Fruit fly (Drosophila melanogaster) whole organism, embryonic: ENCODE data around the gene CG12818.

Source experiments
- CG10321 ChIP-seq: fragments of 200-800 bp; sonication (Bioruptor generic); IDR thresholded peaks from 2 replicates; pipeline ENCODE4 v1.3.6; 2022; ENCODE audit warnings: missing biosample characterization, missing genetic modification characterization
- CG10959 ChIP-seq: fragments of 200-800 bp; sonication (Bioruptor generic); IDR thresholded peaks from 2 replicates; pipeline ENCODE4 v1.3.6; 2022; ENCODE audit warnings: missing biosample characterization, missing genetic modification characterization
- CG1529 ChIP-seq: fragments of 200-800 bp; sonication (Bioruptor generic); optimal IDR thresholded peaks from 3 replicates; lab custom pipeline; 2018; ENCODE audit warnings: missing biosample characterization, missing genetic modification characterization
- CG17328 ChIP-seq: fragments of 200-800 bp; sonication (Bioruptor generic); IDR thresholded peaks from 2 replicates; pipeline ENCODE4 v1.3.6; 2022; ENCODE audit warnings: missing biosample characterization, missing genetic modification characterization
- CG17359 ChIP-seq: fragments of 200-800 bp; sonication (Bioruptor generic); optimal IDR thresholded peaks from 3 replicates; lab custom pipeline; 2018; ENCODE audit warnings: missing biosample characterization, mild to moderate bottlenecking, missing genetic modification characterization, moderate library complexity
- CG18262 ChIP-seq: fragments of 200-800 bp; optimal IDR thresholded peaks from 3 replicates; lab custom pipeline; 2019; ENCODE audit warnings: missing biosample characterization, mild to moderate bottlenecking, missing genetic modification characterization, moderate library complexity
- CG18764 ChIP-seq: fragments of 200-800 bp; sonication (Bioruptor generic); optimal IDR thresholded peaks from 3 replicates; lab custom pipeline; 2016; ENCODE audit warnings: missing biosample characterization, missing genetic modification characterization
- CG32767 ChIP-seq: fragments of 200-800 bp; sonication (Bioruptor generic); IDR thresholded peaks from 2 replicates; pipeline ENCODE4 v1.3.6; 2022; ENCODE audit warnings: missing biosample characterization, missing genetic modification characterization
- CG33557 ChIP-seq: fragments of 200-800 bp; sonication (Bioruptor generic); optimal IDR thresholded peaks from 2 replicates; lab custom pipeline; 2019; ENCODE audit warnings: missing biosample characterization, mild to moderate bottlenecking, missing genetic modification characterization, moderate library complexity
- CG3838 ChIP-seq: fragments of 200-800 bp; sonication (Bioruptor generic); optimal IDR thresholded peaks from 3 replicates; lab custom pipeline; 2016; ENCODE audit warnings: missing biosample characterization, missing genetic modification characterization
- CG4820 ChIP-seq: fragments of 200-800 bp; sonication (Bioruptor generic); optimal IDR thresholded peaks from 3 replicates; lab custom pipeline; 2016; ENCODE audit warnings: missing biosample characterization, missing genetic modification characterization
- CG5180 ChIP-seq: fragments of 200-800 bp; sonication (Bioruptor generic); optimal IDR thresholded peaks from 3 replicates; lab custom pipeline; 2017; ENCODE audit warnings: missing biosample characterization, missing genetic modification characterization, mild to moderate bottlenecking, moderate library complexity, missing genetic modification reagents
- CG6254 ChIP-seq: fragments of 200-800 bp; sonication (Bioruptor generic); optimal IDR thresholded peaks from 3 replicates; lab custom pipeline; 2017; ENCODE audit warnings: mild to moderate bottlenecking, missing biosample characterization, missing genetic modification reagents, missing genetic modification characterization
- CG6813 ChIP-seq: fragments of 200-800 bp; sonication (Bioruptor generic); optimal IDR thresholded peaks from 2 replicates; lab custom pipeline; 2017; ENCODE audit warnings: missing biosample characterization, missing genetic modification characterization, mild to moderate bottlenecking, moderate library complexity, missing genetic modification reagents
- CG7271 ChIP-seq: fragments of 200-800 bp; sonication (Bioruptor generic); optimal IDR thresholded peaks from 2 replicates; lab custom pipeline; 2018; ENCODE audit warnings: missing biosample characterization, mild to moderate bottlenecking, missing genetic modification characterization, moderate library complexity
- CG8359 ChIP-seq: fragments of 200-800 bp; sonication (Bioruptor generic); optimal IDR thresholded peaks from 2 replicates; lab custom pipeline; 2017; ENCODE audit warnings: missing biosample characterization, mild to moderate bottlenecking, missing genetic modification characterization, borderline replicate concordance
- CG9727 ChIP-seq: fragments of 200-800 bp; sonication (Bioruptor generic); optimal IDR thresholded peaks from 3 replicates; lab custom pipeline; 2017; ENCODE audit warnings: missing biosample characterization, mild to moderate bottlenecking, missing genetic modification characterization
- Chrac-16 ChIP-seq: fragments of 200-800 bp; sonication (Bioruptor generic); optimal IDR thresholded peaks from 3 replicates; lab custom pipeline; 2016; ENCODE audit warnings: missing biosample characterization, missing genetic modification characterization
- CkIIα-i1 ChIP-seq: fragments of 200-800 bp; sonication (Bioruptor generic); IDR thresholded peaks from 2 replicates; pipeline ENCODE4 v1.3.6; 2022; ENCODE audit warnings: missing biosample characterization, missing genetic modification characterization
- D ChIP-seq, 2 experiments: fragments of 200-800 bp in 1 of 2; fragments of >200 bp in 1 of 2; sonication (Bioruptor generic) in 1 of 2; optimal IDR thresholded peaks; 2 replicates in 1 of 2; 3 replicates in 1 of 2; lab custom pipeline; 2017; ENCODE audit warnings: mild to moderate bottlenecking in 1 of 2, missing biosample characterization in 1 of 2, missing genetic modification characterization in 1 of 2, missing genetic modification reagents in 1 of 2
- Deaf1 ChIP-seq: fragments of 200-800 bp; optimal IDR thresholded peaks from 3 replicates; lab custom pipeline; 2019; ENCODE audit warnings: missing biosample characterization, mild to moderate bottlenecking, missing genetic modification characterization, moderate library complexity
- Dip2 ChIP-seq: fragments of 200-800 bp; sonication (Bioruptor generic); IDR thresholded peaks from 2 replicates; pipeline ENCODE4 v1.3.6; 2022; ENCODE audit warnings: missing biosample characterization, missing genetic modification characterization
- E2f1 ChIP-seq: fragments of 200-800 bp; sonication (Bioruptor generic); IDR thresholded peaks from 2 replicates; pipeline ENCODE4 v1.3.6; 2022; ENCODE audit warnings: missing biosample characterization, missing genetic modification characterization
- Ets65A ChIP-seq: fragments of 200-800 bp; sonication (Bioruptor generic); peaks from one replicate; lab custom pipeline; 2016; ENCODE audit warnings: missing biosample characterization, missing genetic modification characterization
- Fer1 ChIP-seq: fragments of 200-800 bp; sonication (Bioruptor generic); optimal IDR thresholded peaks from 2 replicates; lab custom pipeline; 2017; ENCODE audit warnings: missing biosample characterization, mild to moderate bottlenecking, missing genetic modification characterization
- Nf-YC ChIP-seq: fragments of 200-800 bp; optimal IDR thresholded peaks from 3 replicates; lab custom pipeline; 2019; ENCODE audit warnings: missing biosample characterization, mild to moderate bottlenecking, missing genetic modification characterization, moderate library complexity
- al ChIP-seq: fragments of 200-800 bp; sonication (Bioruptor generic); IDR thresholded peaks from 2 replicates; pipeline ENCODE4 v1.3.6; 2022; ENCODE audit warnings: missing biosample characterization, missing genetic modification characterization
- br ChIP-seq: fragments of >200 bp; optimal IDR thresholded peaks from 2 replicates; lab custom pipeline; 2017
- ci ChIP-seq: fragments of 200-800 bp; sonication (Bioruptor generic); IDR thresholded peaks from 3 replicates; pipeline ENCODE4 v1.3.6; 2022; ENCODE audit warnings: missing biosample characterization, missing genetic modification characterization
- crol ChIP-seq: fragments of 200-800 bp; sonication (Bioruptor generic); IDR thresholded peaks from 2 replicates; pipeline ENCODE4 v1.3.6; 2022; ENCODE audit warnings: missing biosample characterization, missing genetic modification characterization
- dmrt11E ChIP-seq: fragments of 200-800 bp; sonication (Bioruptor generic); optimal IDR thresholded peaks from 3 replicates; lab custom pipeline; 2018; ENCODE audit warnings: missing biosample characterization, mild to moderate bottlenecking, missing genetic modification characterization, moderate library complexity
- ewg ChIP-seq: fragments of 200-800 bp; sonication (Bioruptor generic); optimal IDR thresholded peaks from 3 replicates; lab custom pipeline; 2017; ENCODE audit warnings: mild to moderate bottlenecking, missing biosample characterization, missing genetic modification reagents, missing genetic modification characterization
- gsb-n ChIP-seq: fragments of 200-800 bp; sonication (Bioruptor generic); optimal IDR thresholded peaks from 3 replicates; lab custom pipeline; 2018; ENCODE audit warnings: missing biosample characterization, mild to moderate bottlenecking, missing genetic modification characterization
- jigr1 ChIP-seq: fragments of 200-800 bp; sonication (Bioruptor generic); IDR thresholded peaks from 3 replicates; pipeline ENCODE4 v1.3.6; 2022; ENCODE audit warnings: missing biosample characterization, missing genetic modification characterization
- knrl ChIP-seq: fragments of 200-800 bp; sonication (Bioruptor generic); IDR thresholded peaks from 3 replicates; pipeline ENCODE4 v1.3.6; 2022; ENCODE audit warnings: missing biosample characterization, missing genetic modification characterization; ENCODE audit not compliant: partially characterized antibody
- lola ChIP-seq, 3 experiments: fragments of >200 bp in 2 of 3; fragments of 200-800 bp in 1 of 3; sonication (Bioruptor generic) in 1 of 3; optimal IDR thresholded peaks; 2 replicates each; lab custom pipeline; 2017 to 2019; ENCODE audit warnings: missing biosample characterization in 3 of 3, missing genetic modification characterization in 3 of 3, mild to moderate bottlenecking in 1 of 3, moderate library complexity in 1 of 3
- nerfin-1 ChIP-seq: fragments of 200-800 bp; sonication (Bioruptor generic); optimal IDR thresholded peaks from 3 replicates; lab custom pipeline; 2019; ENCODE audit warnings: missing biosample characterization, mild to moderate bottlenecking, missing genetic modification characterization, moderate library complexity
- oc ChIP-seq: fragments of 200-800 bp; sonication (Bioruptor generic); optimal IDR thresholded peaks from 2 replicates; lab custom pipeline; 2018; ENCODE audit warnings: missing biosample characterization, mild to moderate bottlenecking, missing genetic modification characterization, moderate library complexity
- otp ChIP-seq: fragments of 200-800 bp; sonication (Bioruptor generic); IDR thresholded peaks from 3 replicates; pipeline ENCODE4, ENCODE4 v1.3.6; 2022; ENCODE audit warnings: missing biosample characterization, missing genetic modification characterization
- phol ChIP-seq: fragments of 200-800 bp; sonication (Bioruptor generic); optimal IDR thresholded peaks from 3 replicates; lab custom pipeline; 2018; ENCODE audit warnings: missing biosample characterization, mild to moderate bottlenecking, missing genetic modification characterization, moderate library complexity
- prd ChIP-seq, 3 experiments: fragments of >200 bp in 2 of 3; fragments of 200-800 bp in 1 of 3; sonication (Bioruptor generic) in 1 of 3; optimal IDR thresholded peaks in 2 of 3; IDR thresholded peaks in 1 of 3; 2 replicates in 2 of 3; 3 replicates in 1 of 3; pipeline versions ENCODE4 v1.3.6 to Lab custom; 2017 to 2022; ENCODE audit warnings: missing biosample characterization in 1 of 3, missing genetic modification characterization in 1 of 3
- sens ChIP-seq: fragments of 200-800 bp; sonication (Bioruptor generic); peaks from one replicate; lab custom pipeline; 2016; ENCODE audit warnings: missing biosample characterization, missing genetic modification characterization
- sens-2 ChIP-seq: fragments of 200-800 bp; sonication (Bioruptor generic); IDR thresholded peaks from 2 replicates; pipeline ENCODE4 v1.3.6; 2022; ENCODE audit warnings: missing biosample characterization, missing genetic modification characterization
- sr ChIP-seq: fragments of 200-800 bp; sonication (Bioruptor generic); IDR thresholded peaks from 3 replicates; pipeline ENCODE4 v1.3.6; 2022; ENCODE audit warnings: missing biosample characterization, missing genetic modification characterization
- trem ChIP-seq: fragments of 200-800 bp; optimal IDR thresholded peaks from 3 replicates; lab custom pipeline; 2019; ENCODE audit warnings: missing biosample characterization, mild to moderate bottlenecking, missing genetic modification characterization, moderate library complexity
- vvl ChIP-seq: fragments of 200-800 bp; sonication (Bioruptor generic); IDR thresholded peaks from 2 replicates; pipeline ENCODE4 v1.3.6; 2022; ENCODE audit warnings: missing biosample characterization, missing genetic modification characterization
- zfh1 ChIP-seq: fragments of 200-800 bp; sonication (Bioruptor generic); IDR thresholded peaks from 3 replicates; pipeline ENCODE4 v1.3.6; 2022; ENCODE audit warnings: missing biosample characterization, missing genetic modification characterization

Gene CG12818

dm6 chr3R:10368251-10368650, 36.9 kb downstream of the CG12818 start (continued):
- TF ChIP-seq sens-2 (GFP tag; lab: Robert Waterston, UW) (no peak), ewg (GFP tag; lab: Kevin White, UChicago) (peak; percentile 49), Fer1 (GFP tag; lab: Kevin White, UChicago) (no peak), CG10321 (GFP tag; lab: Robert Waterston, UW) (peak; percentile 95), CG32767 (no peak), CG17359 (tag; lab: Kevin White, UChicago) (no peak), prd (optimal IDR thresholded peaks at IDR 0.05; lab: Kevin White, UChicago) (no peak), prd (GFP tag; IDR thresholded peaks at IDR 0.05; lab: Robert Waterston, UW) (0 out of 3 replicates have a peak, but pooled peaks have one; percentile 3), Nf-YC (tag; lab: Kevin White, UChicago) (peak; percentile 99), Deaf1 (tag; lab: Kevin White, UChicago) (peak; percentile 72), al (no peak), CG5180 (GFP tag; lab: Kevin White, UChicago) (no peak), crol (peak; percentile 47)

- TF ChIP-seq br (lab: Kevin White, UChicago) (no peak), CkIIα-i1 (GFP tag; lab: Robert Waterston, UW) (no peak), Chrac-16 (GFP tag; lab: Kevin White, UChicago) (no peak), jigr1 (no peak), CG1529 (no peak), ci (GFP tag; lab: Robert Waterston, UW) (no peak), CG10959 (0 out of 2 replicates have a peak, but pooled peaks have one; percentile 34)
- TF ChIP-seq, all 482 proteins: peak for 1
These were observed 38.4 kb downstream of the CG12818 start for dm6 chr3R:10369799-10370198.

DNA sequence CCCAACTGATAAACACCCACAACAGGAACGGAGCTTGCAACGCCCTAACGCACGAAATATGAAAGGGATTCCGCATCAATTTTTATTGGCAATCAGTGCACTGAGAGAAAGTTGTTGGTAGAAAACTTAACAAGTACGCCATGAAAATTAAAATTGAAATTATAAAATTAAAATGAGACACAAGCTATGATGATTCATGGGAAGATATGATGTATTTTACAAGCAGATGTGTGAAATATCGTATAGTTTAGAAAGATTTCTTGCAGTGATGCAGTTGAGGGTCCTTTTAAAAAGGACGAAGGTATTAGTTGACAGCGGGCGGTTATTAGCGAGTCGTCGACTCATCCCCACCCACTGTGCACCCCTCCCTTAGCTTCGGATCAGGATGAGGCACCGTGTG, 39.1 kb downstream of the CG12818 start:
- no peak for TF ChIP-seq knrl (GFP tag; lab: Robert Waterston, UW)
- no peak for TF ChIP-seq D (optimal IDR thresholded peaks at IDR 0.05; lab: Kevin White, UChicago)
- peak; percentile 20 for TF ChIP-seq D (GFP tag; optimal IDR thresholded peaks at IDR 0.05; lab: Kevin White, UChicago)
- 0 out of 3 replicates have a peak, but pooled peaks have one; percentile 15 for TF ChIP-seq otp
- TF ChIP-seq sens, result peak; percentile 70
- TF ChIP-seq CG6254 (GFP tag; lab: Kevin White, UChicago), result peak; percentile 40
- TF ChIP-seq dmrt11E (tag; lab: Kevin White, UChicago), result peak; percentile 69
- peak; percentile 35; the same call in 1 of the 2 replicates for TF ChIP-seq E2f1
- peak; percentile 40 for TF ChIP-seq gsb-n (tag; lab: Kevin White, UChicago)
- TF ChIP-seq CG10959, result peak; percentile 27; the same call in 1 of the 2 replicates
- no peak for TF ChIP-seq CG18764 (GFP tag; lab: Kevin White, UChicago)
- TF ChIP-seq Dip2 (GFP tag; lab: Robert Waterston, UW), result no peak
- TF ChIP-seq CG6813 (GFP tag; lab: Kevin White, UChicago), result peak; percentile 15
- TF ChIP-seq trem (tag; lab: Kevin White, UChicago), result no peak
- no peak for TF ChIP-seq sr
- 0 out of 2 replicates have a peak, but pooled peaks have one; percentile 26 for TF ChIP-seq vvl
- peak; percentile 24 for TF ChIP-seq CG4820
- TF ChIP-seq CG9727 (GFP tag; lab: Kevin White, UChicago), result peak; percentile 33
- peak; percentile 61 for TF ChIP-seq nerfin-1
- peak; percentile 14 for TF ChIP-seq CG7271
- TF ChIP-seq CG33557, result peak; percentile 30
- TF ChIP-seq CG3838 (GFP tag; lab: Kevin White, UChicago), result no peak
- peak; percentile 52 for TF ChIP-seq phol (tag; lab: Kevin White, UChicago)
- peak; percentile 52 for TF ChIP-seq oc (tag; lab: Kevin White, UChicago)
- peak; percentile 92 for TF ChIP-seq Ets65A (GFP tag; lab: Kevin White, UChicago)
- peak in 1 of 3 experiments; percentile 68 for TF ChIP-seq lola (GFP tag; optimal IDR thresholded peaks at IDR 0.05; lab: Kevin White, UChicago)
- TF ChIP-seq zfh1, result peak; percentile 40; the same call in 1 of the 3 replicates
- TF ChIP-seq CG8359 (GFP tag; lab: Kevin White, UChicago), result no peak
- 0 out of 2 replicates have a peak, but pooled peaks have one; percentile 22 for TF ChIP-seq CG17328 (GFP tag; lab: Robert Waterston, UW)
- TF ChIP-seq CG18262 (tag; lab: Kevin White, UChicago), result peak; percentile 61
